Worm (Caenorhabditis elegans) whole organism, mixed stage, embryonic: Measurements from ENCODE around the gene acr-5.
A peak's percentile ranks its signal among the peaks of the same experiment; 100 is the strongest.

Source experiments
- M03D4.4 ChIP-seq: sonication (generic microtip); optimal IDR thresholded peaks from 2 replicates; lab custom pipeline; 2017; ENCODE audit warnings: mild to moderate bottlenecking, missing genetic modification characterization, missing compliant biosample characterization
- bed-3 ChIP-seq: fragments of 200-800 bp; sonication (Bioruptor generic); optimal IDR thresholded peaks from 3 replicates; lab custom pipeline; 2018; ENCODE audit warnings: mild to moderate bottlenecking, missing genetic modification characterization, moderate library complexity, missing compliant biosample characterization
- blmp-1 ChIP-seq: fragments of 150-350 bp; optimal IDR thresholded peaks from 2 replicates; lab custom pipeline; 2014; ENCODE audit warnings: missing biosample characterization, missing genetic modification characterization
- ceh-39 ChIP-seq: fragments of 150-350 bp; optimal IDR thresholded peaks from 2 replicates; lab custom pipeline; 2014; ENCODE audit warnings: missing biosample characterization, missing genetic modification characterization
- ceh-43 ChIP-seq: fragments of 200-800 bp; sonication (Bioruptor generic); optimal IDR thresholded peaks from 2 replicates; lab custom pipeline; 2018; ENCODE audit warnings: mild to moderate bottlenecking, missing genetic modification characterization, moderate library complexity, missing compliant biosample characterization
- ceh-83 ChIP-seq: fragments of 200-800 bp; sonication (Bioruptor generic); optimal IDR thresholded peaks from 2 replicates; lab custom pipeline; 2018; ENCODE audit warnings: mild to moderate bottlenecking, missing genetic modification characterization, missing compliant biosample characterization
- ces-1 ChIP-seq: fragments of 150-350 bp; optimal IDR thresholded peaks from 2 replicates; lab custom pipeline; 2014; ENCODE audit warnings: missing biosample characterization, missing genetic modification reagents, missing genetic modification characterization
- cnd-1 ChIP-seq: fragments of 200-800 bp; sonication (Bioruptor generic); optimal IDR thresholded peaks from 2 replicates; lab custom pipeline; 2018; ENCODE audit warnings: mild to moderate bottlenecking, missing genetic modification characterization, missing compliant biosample characterization
- drap-1 ChIP-seq: fragments of 200-800 bp; sonication (Bioruptor generic); optimal IDR thresholded peaks from 3 replicates; lab custom pipeline; 2018; ENCODE audit warnings: mild to moderate bottlenecking, missing genetic modification characterization, missing compliant biosample characterization
- elt-1 ChIP-seq: sonication (generic microtip); optimal IDR thresholded peaks from 2 replicates; lab custom pipeline; 2017; ENCODE audit warnings: missing genetic modification characterization, mild to moderate bottlenecking, missing compliant biosample characterization, antibody characterized with exemption, moderate library complexity, borderline replicate concordance; ENCODE audit not compliant: insufficient read depth
- elt-3 ChIP-seq: fragments of 150-350 bp; optimal IDR thresholded peaks from 2 replicates; lab custom pipeline; 2014; ENCODE audit warnings: missing biosample characterization, missing genetic modification characterization
- flh-1 ChIP-seq: fragments of 200-800 bp; sonication (Bioruptor generic); optimal IDR thresholded peaks from 2 replicates; lab custom pipeline; 2018; ENCODE audit warnings: mild to moderate bottlenecking, missing genetic modification characterization, moderate library complexity, missing compliant biosample characterization
- ham-2 ChIP-seq: fragments of 200-800 bp; sonication (Bioruptor generic); optimal IDR thresholded peaks from 2 replicates; lab custom pipeline; 2018; ENCODE audit warnings: mild to moderate bottlenecking, missing genetic modification characterization, missing compliant biosample characterization
- hlh-1 ChIP-seq: fragments of 150-350 bp; optimal IDR thresholded peaks from 2 replicates; lab custom pipeline; 2014; ENCODE audit warnings: missing biosample characterization, missing genetic modification reagents, missing genetic modification characterization
- lin-13 ChIP-seq: fragments of 150-350 bp; optimal IDR thresholded peaks from 2 replicates; lab custom pipeline; 2014; ENCODE audit warnings: missing biosample characterization, missing genetic modification characterization
- lin-32 ChIP-seq: fragments of 200-800 bp; sonication (Bioruptor generic); optimal IDR thresholded peaks from 2 replicates; lab custom pipeline; 2018; ENCODE audit warnings: mild to moderate bottlenecking, missing genetic modification characterization, missing compliant biosample characterization
- lsy-2 ChIP-seq: fragments of 150-350 bp; optimal IDR thresholded peaks from 2 replicates; lab custom pipeline; 2014; ENCODE audit warnings: missing biosample characterization, missing genetic modification characterization
- mab-5 ChIP-seq: fragments of 150-350 bp; optimal IDR thresholded peaks from 2 replicates; lab custom pipeline; 2014; ENCODE audit warnings: missing biosample characterization, missing genetic modification characterization
- mep-1 ChIP-seq: fragments of 150-350 bp; optimal IDR thresholded peaks from 2 replicates; lab custom pipeline; 2017; ENCODE audit warnings: missing biosample characterization, missing genetic modification reagents, missing genetic modification characterization, inconsistent platforms
- mls-2 ChIP-seq: sonication (generic microtip); optimal IDR thresholded peaks from 2 replicates; lab custom pipeline; 2016; ENCODE audit warnings: mild to moderate bottlenecking, missing genetic modification characterization, moderate library complexity, missing compliant biosample characterization
- nhr-12 ChIP-seq: fragments of 150-350 bp; optimal IDR thresholded peaks from 2 replicates; lab custom pipeline; 2014; ENCODE audit warnings: missing biosample characterization, missing genetic modification characterization
- nhr-2 ChIP-seq: fragments of 150-350 bp; optimal IDR thresholded peaks from 2 replicates; lab custom pipeline; 2014; ENCODE audit warnings: missing biosample characterization, missing genetic modification characterization
- nhr-237 ChIP-seq: fragments of 150-350 bp; optimal IDR thresholded peaks from 2 replicates; lab custom pipeline; 2014; ENCODE audit warnings: missing biosample characterization, missing genetic modification characterization
- nhr-28 ChIP-seq: fragments of 150-350 bp; optimal IDR thresholded peaks from 2 replicates; lab custom pipeline; 2014; ENCODE audit warnings: missing biosample characterization, missing genetic modification characterization
- nhr-76 ChIP-seq: sonication (generic microtip); optimal IDR thresholded peaks from 2 replicates; lab custom pipeline; 2017; ENCODE audit warnings: missing biosample characterization, missing genetic modification characterization
- pha-4 ChIP-seq: fragments of 150-350 bp; optimal IDR thresholded peaks from 2 replicates; lab custom pipeline; 2018; ENCODE audit warnings: missing biosample characterization, missing genetic modification reagents, missing genetic modification characterization
- sem-2 ChIP-seq: fragments of 200-800 bp; sonication (Bioruptor generic); optimal IDR thresholded peaks from 2 replicates; lab custom pipeline; 2018; ENCODE audit warnings: mild to moderate bottlenecking, missing genetic modification characterization, missing compliant biosample characterization
- snpc-4 ChIP-seq: fragments of 150-350 bp; optimal IDR thresholded peaks from 2 replicates; lab custom pipeline; 2014; ENCODE audit warnings: missing biosample characterization, missing genetic modification characterization
- sptf-1 ChIP-seq: sonication (generic microtip); optimal IDR thresholded peaks from 2 replicates; lab custom pipeline; 2017; ENCODE audit warnings: mild to moderate bottlenecking, missing genetic modification characterization, moderate library complexity, missing compliant biosample characterization
- tbx-8 ChIP-seq: fragments of 200-800 bp; sonication (Bioruptor generic); optimal IDR thresholded peaks from 2 replicates; lab custom pipeline; 2018; ENCODE audit warnings: mild to moderate bottlenecking, missing genetic modification characterization, moderate library complexity, missing compliant biosample characterization
- unc-120 ChIP-seq: sonication (generic microtip); optimal IDR thresholded peaks from 2 replicates; lab custom pipeline; 2017; ENCODE audit warnings: missing genetic modification characterization, missing compliant biosample characterization; ENCODE audit not compliant: poor library complexity, severe bottlenecking
- unc-39 ChIP-seq: fragments of 150-350 bp; optimal IDR thresholded peaks from 2 replicates; lab custom pipeline; 2014; ENCODE audit warnings: missing biosample characterization, missing genetic modification characterization
- unc-62 ChIP-seq: fragments of 150-350 bp; optimal IDR thresholded peaks from 2 replicates; lab custom pipeline; 2014; ENCODE audit warnings: missing biosample characterization, missing genetic modification reagents, missing genetic modification characterization
- zip-8 ChIP-seq: fragments of 150-350 bp; optimal IDR thresholded peaks from 2 replicates; lab custom pipeline; 2014; ENCODE audit warnings: missing biosample characterization, missing genetic modification characterization
- ztf-11 ChIP-seq: fragments of 150-350 bp; optimal IDR thresholded peaks from 2 replicates; lab custom pipeline; 2014; ENCODE audit warnings: missing biosample characterization, missing genetic modification characterization

The acr-5 gene

ce11 chrIII:6514673-6515072, at the start of gene acr-5:
acr-5 (minus strand) TSS chrIII:6514773.
- no peak for TF ChIP-seq drap-1 (GFP tag; lab: Kevin White, UChicago)
- no peak for TF ChIP-seq mab-5 (tag; lab: Kevin White, UChicago)
- TF ChIP-seq elt-1 (tag; lab: Kevin White, UChicago) = no peak
- TF ChIP-seq unc-39 = no peak
- no peak for TF ChIP-seq flh-1 (GFP tag; lab: Kevin White, UChicago)
- no peak for TF ChIP-seq nhr-76 (tag; lab: Kevin White, UChicago)
- TF ChIP-seq M03D4.4 (tag; lab: Kevin White, UChicago) = no peak
- TF ChIP-seq sptf-1 (tag; lab: Kevin White, UChicago) = no peak
- no peak for TF ChIP-seq blmp-1 (tag; lab: Kevin White, UChicago)
- TF ChIP-seq unc-120 = no peak
- no peak for TF ChIP-seq nhr-12 (tag; lab: Kevin White, UChicago)
- TF ChIP-seq ceh-83 (GFP tag; lab: Kevin White, UChicago) = no peak
- no peak for TF ChIP-seq nhr-237 (tag; lab: Kevin White, UChicago)
- no peak for TF ChIP-seq unc-62 (GFP tag; lab: Kevin White, UChicago)
- no peak for TF ChIP-seq ztf-11 (tag; lab: Kevin White, UChicago)
- no peak for TF ChIP-seq nhr-2 (tag; lab: Kevin White, UChicago)
- TF ChIP-seq lsy-2 (tag; lab: Kevin White, UChicago) = no peak
- no peak for TF ChIP-seq tbx-8
- TF ChIP-seq, all 35 proteins: peak for 0

DNA sequence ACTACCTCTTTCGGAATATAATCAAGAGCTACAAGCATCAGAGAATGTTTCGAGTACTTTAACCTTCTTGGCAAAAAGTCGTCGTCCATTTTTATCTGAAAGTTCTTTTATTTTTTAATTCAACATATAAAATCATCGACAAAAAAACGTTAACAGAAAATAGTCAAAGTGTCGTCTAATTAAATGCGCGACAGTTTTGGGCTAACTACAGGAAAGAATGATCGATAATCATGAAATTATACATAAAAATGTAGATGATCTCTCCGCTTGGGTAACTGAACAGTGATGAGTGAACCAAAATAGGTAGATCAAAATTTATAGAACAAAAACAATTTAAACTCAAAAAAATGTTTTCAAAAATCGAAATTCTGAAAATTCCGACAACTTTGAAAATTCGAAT, 43.9 kb upstream of the acr-5 start, which contains the start of gene C09E7.8:
C09E7.8 (minus strand) TSS at position 101 of the 400 bp plus-strand sequence.
- no peak for TF ChIP-seq nhr-76 (tag; lab: Kevin White, UChicago)
- TF ChIP-seq nhr-28 (tag; lab: Kevin White, UChicago) = no peak
- no peak for TF ChIP-seq nhr-237 (tag; lab: Kevin White, UChicago)
- TF ChIP-seq unc-120 = no peak
- TF ChIP-seq zip-8 = no peak
- TF ChIP-seq lin-32 (GFP tag; lab: Kevin White, UChicago) = no peak
- no peak for TF ChIP-seq ceh-43 (GFP tag; lab: Kevin White, UChicago)
- no peak for TF ChIP-seq lin-13 (tag; lab: Kevin White, UChicago)
- no peak for TF ChIP-seq cnd-1
- TF ChIP-seq elt-3 (tag; lab: Kevin White, UChicago) = no peak

DNA sequence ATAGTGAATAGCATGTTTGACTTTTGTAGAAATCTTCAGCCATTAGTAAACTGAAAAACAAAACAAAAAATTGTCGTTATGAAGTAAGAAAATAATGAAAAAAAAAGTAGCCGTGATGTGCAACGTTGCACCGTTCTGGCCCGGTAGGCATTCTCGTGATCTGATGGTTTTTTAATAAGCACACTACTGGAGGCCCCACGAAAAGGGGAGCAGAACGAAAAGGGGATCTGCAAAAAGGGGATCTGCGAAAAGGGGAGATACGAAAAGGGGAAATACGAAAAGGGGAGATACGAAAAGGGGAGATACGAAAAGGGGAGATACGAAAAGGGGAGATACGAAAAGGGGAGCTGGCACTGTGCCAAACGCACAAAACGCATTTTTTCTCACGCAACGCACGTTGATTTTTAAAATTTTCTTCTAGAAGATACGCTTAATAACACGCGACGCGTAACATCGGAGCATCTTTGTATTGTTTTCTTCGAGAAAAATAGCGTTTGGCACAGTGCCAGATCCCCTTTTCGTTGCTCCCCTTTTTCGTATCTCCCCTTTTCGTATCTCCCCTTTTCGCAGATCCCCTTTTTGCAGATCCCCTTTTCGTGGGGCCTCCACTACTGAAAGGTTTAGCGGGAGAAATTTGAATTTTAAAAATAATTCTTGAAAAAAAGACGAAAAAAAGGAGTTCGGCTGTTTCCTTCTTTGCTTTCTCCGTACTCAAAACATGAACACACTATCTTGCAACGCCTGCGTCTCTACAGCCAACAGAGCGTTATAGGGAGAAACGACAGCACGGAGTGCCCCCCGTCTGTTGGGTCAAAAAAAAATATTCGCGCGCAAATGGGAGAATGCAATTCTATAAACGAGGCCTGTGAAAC, 36.9 kb upstream of the acr-5 start, which contains the start of gene C09E7.7:
C09E7.7 (minus strand) TSS at position 57 of the 872 bp plus-strand sequence.
- TF ChIP-seq drap-1 (GFP tag; lab: Kevin White, UChicago) (peak; percentile 35), ces-1 (GFP tag; lab: Kevin White, UChicago) (peak; percentile 27), cnd-1 (peak; percentile 47), sptf-1 (tag; lab: Kevin White, UChicago) (peak; percentile 67), sem-2 (GFP tag; lab: Kevin White, UChicago) (peak; percentile 13), mls-2 (tag; lab: Kevin White, UChicago) (peak; percentile 38), lin-13 (tag; lab: Kevin White, UChicago) (peak; percentile 40)

DNA sequence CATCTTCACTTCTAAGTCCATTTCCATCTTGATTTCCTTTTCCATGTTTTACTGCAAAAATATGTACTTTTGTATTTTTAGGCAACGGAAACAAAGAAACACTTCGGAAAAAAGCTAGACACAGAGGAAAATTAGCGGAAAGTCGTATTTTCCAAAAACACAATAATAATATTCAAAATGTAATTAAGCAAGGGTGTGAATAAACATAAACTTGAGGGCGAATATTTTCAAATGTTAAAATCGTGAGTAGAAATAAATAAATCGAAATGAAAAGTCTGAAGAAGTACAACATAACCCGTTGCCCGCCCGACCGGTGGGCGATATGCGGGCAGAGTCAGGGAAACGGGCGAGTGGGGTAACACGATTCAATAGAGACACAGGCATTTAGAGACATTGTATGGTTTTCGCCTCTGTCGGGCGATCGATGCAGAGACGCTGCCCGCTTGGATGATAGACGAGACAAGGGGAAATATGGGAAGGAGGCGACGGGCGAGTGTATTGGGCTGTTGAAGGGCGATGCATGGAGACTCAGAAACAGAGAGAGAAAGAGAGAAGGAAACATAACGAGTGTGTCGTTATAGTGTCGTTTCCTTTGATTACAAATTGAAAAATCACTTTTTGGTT, 22.5 kb upstream of the acr-5 start, which contains the start of gene C09E7.4:
C09E7.4 (minus strand) TSS at position 51 of the 624 bp plus-strand sequence.
- TF ChIP-seq sptf-1 (tag; lab: Kevin White, UChicago) = peak; percentile 61
- no peak for TF ChIP-seq nhr-237 (tag; lab: Kevin White, UChicago)
- no peak for TF ChIP-seq flh-1 (GFP tag; lab: Kevin White, UChicago)
- no peak for TF ChIP-seq sem-2 (GFP tag; lab: Kevin White, UChicago)
- peak; percentile 34 for TF ChIP-seq nhr-2 (tag; lab: Kevin White, UChicago)
- TF ChIP-seq unc-62 (GFP tag; lab: Kevin White, UChicago) = peak; percentile 55
- peak; percentile 59 for TF ChIP-seq cnd-1
- TF ChIP-seq nhr-76 (tag; lab: Kevin White, UChicago) = no peak
- no peak for TF ChIP-seq nhr-12 (tag; lab: Kevin White, UChicago)
- peak; percentile 5 for TF ChIP-seq ham-2 (GFP tag; lab: Kevin White, UChicago)
- no peak for TF ChIP-seq elt-1 (tag; lab: Kevin White, UChicago)
- TF ChIP-seq lin-13 (tag; lab: Kevin White, UChicago) = peak; percentile 35
- TF ChIP-seq mep-1 (tag; lab: Kevin White, UChicago) = peak; percentile 35
- TF ChIP-seq lsy-2 (tag; lab: Kevin White, UChicago) = peak; percentile 17
- peak; percentile 67 for TF ChIP-seq mls-2 (tag; lab: Kevin White, UChicago)
- TF ChIP-seq drap-1 (GFP tag; lab: Kevin White, UChicago) = peak; percentile 16
- TF ChIP-seq elt-3 (tag; lab: Kevin White, UChicago) = no peak
- no peak for TF ChIP-seq mab-5 (tag; lab: Kevin White, UChicago)
- TF ChIP-seq snpc-4 (tag; lab: Kevin White, UChicago) = no peak
- TF ChIP-seq hlh-1 = no peak
- TF ChIP-seq lin-32 (GFP tag; lab: Kevin White, UChicago) = peak; percentile 8
- TF ChIP-seq tbx-8 = no peak
- TF ChIP-seq bed-3 (GFP tag; lab: Kevin White, UChicago) = no peak
- peak; percentile 45 for TF ChIP-seq M03D4.4 (tag; lab: Kevin White, UChicago)
- no peak for TF ChIP-seq ceh-39 (tag; lab: Kevin White, UChicago)
- no peak for TF ChIP-seq ztf-11 (tag; lab: Kevin White, UChicago)
- TF ChIP-seq unc-39 = no peak
- TF ChIP-seq zip-8 = no peak
- TF ChIP-seq pha-4 (tag; lab: Kevin White, UChicago) = peak; percentile 66
- no peak for TF ChIP-seq blmp-1 (tag; lab: Kevin White, UChicago)
- TF ChIP-seq nhr-28 (tag; lab: Kevin White, UChicago) = no peak
- TF ChIP-seq ces-1 (GFP tag; lab: Kevin White, UChicago) = peak; percentile 40
- TF ChIP-seq ceh-43 (GFP tag; lab: Kevin White, UChicago) = no peak
- peak; percentile 53 for TF ChIP-seq unc-120
- no peak for TF ChIP-seq ceh-83 (GFP tag; lab: Kevin White, UChicago)
